Worm (Caenorhabditis elegans) whole organism, young adult: ENCODE measurements around the gene T13A10.64.
A peak's percentile ranks its signal among the peaks of the same experiment; 100 is the strongest.

Experiments
- B0336.3 ChIP-seq: fragments of 200-800 bp; sonication (Bioruptor generic); IDR thresholded peaks from 2 replicates; pipeline ENCODE4 v1.3.6; 2022; ENCODE audit warnings: missing genetic modification characterization, missing compliant biosample characterization
- F33H1.4 ChIP-seq: fragments of 200-800 bp; sonication (Bioruptor generic); IDR thresholded peaks from 2 replicates; pipeline ENCODE4 v1.3.6; 2022; ENCODE audit warnings: missing genetic modification reagents, missing genetic modification characterization, missing compliant biosample characterization
- F37B4.10 ChIP-seq: fragments of 200-800 bp; sonication (Bioruptor generic); IDR thresholded peaks from 2 replicates; pipeline ENCODE4 v1.3.6; 2022; ENCODE audit warnings: missing genetic modification characterization, missing compliant biosample characterization
- F55B11.4 ChIP-seq: sonication (generic microtip); optimal IDR thresholded peaks from 2 replicates; lab custom pipeline; 2016; ENCODE audit warnings: missing compliant biosample characterization, missing genetic modification characterization, borderline replicate concordance; ENCODE audit not compliant: insufficient read depth
- F57C9.4 ChIP-seq: sonication (generic microtip); optimal IDR thresholded peaks from 2 replicates; lab custom pipeline; 2017; ENCODE audit warnings: mild to moderate bottlenecking, missing genetic modification characterization, missing compliant biosample characterization
- T26A5.8 ChIP-seq: sonication (generic microtip); optimal IDR thresholded peaks from 2 replicates; lab custom pipeline; 2016; ENCODE audit warnings: missing genetic modification characterization, missing compliant biosample characterization
- Y53F4B.3 ChIP-seq: fragments of 200-800 bp; sonication (Bioruptor generic); IDR thresholded peaks from 2 replicates; pipeline ENCODE4 v1.3.6; 2022; ENCODE audit warnings: missing genetic modification reagents, missing genetic modification characterization, missing compliant biosample characterization
- Y67H2A.10 ChIP-seq: fragments of 200-800 bp; sonication (Bioruptor generic); conservative IDR thresholded peaks from 2 replicates; pipeline ENCODE4 v1.3.6; 2022; ENCODE audit warnings: missing genetic modification reagents, missing genetic modification characterization, missing compliant biosample characterization
- ZK185.1 ChIP-seq: sonication (generic microtip); optimal IDR thresholded peaks from 2 replicates; lab custom pipeline; 2016; ENCODE audit warnings: mild to moderate bottlenecking, missing genetic modification characterization, missing compliant biosample characterization; ENCODE audit not compliant: poor library complexity, severe bottlenecking
- ama-1 ChIP-seq, 3 experiments: fragments of 150-350 bp in 1 of 3; sonication (generic microtip) in 2 of 3; optimal IDR thresholded peaks; 2 replicates each; lab custom pipeline; 2014 to 2018; ENCODE audit warnings: missing biosample characterization in 2 of 3, missing genetic modification characterization in 2 of 3, missing genetic modification reagents in 2 of 3
- attf-5 ChIP-seq: fragments of 200-800 bp; sonication (Bioruptor generic); optimal IDR thresholded peaks from 2 replicates; lab custom pipeline; 2018; ENCODE audit warnings: mild to moderate bottlenecking, missing genetic modification characterization, missing compliant biosample characterization
- attf-6 ChIP-seq: fragments of 200-800 bp; sonication (Bioruptor generic); IDR thresholded peaks from 2 replicates; pipeline ENCODE4 v1.3.6; 2022; ENCODE audit warnings: missing genetic modification reagents, missing genetic modification characterization, missing compliant biosample characterization
- bed-1 ChIP-seq: fragments of 200-800 bp; sonication (Bioruptor generic); IDR thresholded peaks from 2 replicates; pipeline ENCODE4 v1.3.6; 2022; ENCODE audit warnings: missing genetic modification reagents, missing genetic modification characterization, missing compliant biosample characterization
- bed-2 ChIP-seq: fragments of 200-800 bp; sonication (Bioruptor generic); IDR thresholded peaks from 2 replicates; pipeline ENCODE4 v1.3.6; 2022; ENCODE audit warnings: missing genetic modification reagents, missing genetic modification characterization, missing compliant biosample characterization
- ccch-3 ChIP-seq: fragments of 200-800 bp; sonication (Bioruptor generic); optimal IDR thresholded peaks from 2 replicates; lab custom pipeline; 2018; ENCODE audit warnings: mild to moderate bottlenecking, missing genetic modification characterization, missing compliant biosample characterization
- ceh-40 ChIP-seq: fragments of 200-800 bp; sonication (Bioruptor generic); IDR thresholded peaks from 2 replicates; pipeline ENCODE4 v1.3.6; 2022; ENCODE audit warnings: missing genetic modification characterization, missing compliant biosample characterization
- chd-7 ChIP-seq: sonication (generic microtip); optimal IDR thresholded peaks from 2 replicates; lab custom pipeline; 2016; ENCODE audit warnings: mild to moderate bottlenecking, missing genetic modification characterization, moderate library complexity, missing compliant biosample characterization
- die-1 ChIP-seq: sonication (generic microtip); optimal IDR thresholded peaks from 2 replicates; lab custom pipeline; 2016; ENCODE audit warnings: missing genotype, mild to moderate bottlenecking, missing genetic modification characterization, missing compliant biosample characterization
- dox-1 ChIP-seq: fragments of 200-800 bp; sonication (Bioruptor generic); IDR thresholded peaks from 2 replicates; pipeline ENCODE4 v1.3.6; 2022; ENCODE audit warnings: missing genetic modification reagents, missing genetic modification characterization, missing compliant biosample characterization
- dpl-1 ChIP-seq: fragments of 150-350 bp; optimal IDR thresholded peaks from 2 replicates; lab custom pipeline; 2014; ENCODE audit warnings: missing biosample characterization, missing genetic modification reagents, missing genetic modification characterization
- efl-1 ChIP-seq: fragments of 150-350 bp; optimal IDR thresholded peaks from 2 replicates; lab custom pipeline; 2014; ENCODE audit warnings: missing biosample characterization, missing genetic modification reagents, missing genetic modification characterization
- ekl-4 ChIP-seq: fragments of 200-800 bp; sonication (Bioruptor generic); IDR thresholded peaks from 2 replicates; pipeline ENCODE4 v1.3.6; 2022; ENCODE audit warnings: missing genetic modification reagents, missing genetic modification characterization, missing compliant biosample characterization
- ets-4 ChIP-seq: fragments of 200-800 bp; sonication (Bioruptor generic); optimal IDR thresholded peaks from 2 replicates; lab custom pipeline; 2018; ENCODE audit warnings: mild to moderate bottlenecking, missing genetic modification characterization, missing compliant biosample characterization
- fkh-3 ChIP-seq: sonication (generic microtip); optimal IDR thresholded peaks from 2 replicates; lab custom pipeline; 2016; ENCODE audit warnings: mild to moderate bottlenecking, missing genetic modification characterization, missing compliant biosample characterization
- him-1 ChIP-seq: sonication (generic microtip); optimal IDR thresholded peaks from 2 replicates; lab custom pipeline; 2016; ENCODE audit warnings: missing genotype, missing genetic modification reagents, missing genetic modification characterization, missing compliant biosample characterization
- hmg-1.2 ChIP-seq: fragments of 200-800 bp; sonication (Bioruptor generic); IDR thresholded peaks from 2 replicates; pipeline ENCODE4 v1.3.6; 2022; ENCODE audit warnings: missing genetic modification reagents, missing genetic modification characterization, missing compliant biosample characterization
- lin-40 ChIP-seq: sonication (generic microtip); optimal IDR thresholded peaks from 2 replicates; lab custom pipeline; 2016; ENCODE audit warnings: missing genetic modification characterization, mild to moderate bottlenecking, missing compliant biosample characterization, missing genotype, missing genetic modification reagents
- lsl-1 ChIP-seq: fragments of 200-800 bp; sonication (Bioruptor generic); optimal IDR thresholded peaks from 2 replicates; lab custom pipeline; 2018; ENCODE audit warnings: mild to moderate bottlenecking, missing genetic modification characterization, moderate library complexity, missing compliant biosample characterization
- lsy-27 ChIP-seq: sonication (generic microtip); optimal IDR thresholded peaks from 2 replicates; lab custom pipeline; 2017; ENCODE audit warnings: missing genetic modification characterization, mild to moderate bottlenecking, missing compliant biosample characterization, antibody characterized with exemption, missing genotype, borderline replicate concordance; ENCODE audit not compliant: insufficient read depth
- madf-10 ChIP-seq: sonication (generic microtip); optimal IDR thresholded peaks from 2 replicates; lab custom pipeline; 2016; ENCODE audit warnings: mild to moderate bottlenecking, missing genetic modification characterization, missing compliant biosample characterization
- madf-6 ChIP-seq: fragments of 200-800 bp; sonication (Bioruptor generic); IDR thresholded peaks from 2 replicates; pipeline ENCODE4 v1.3.6; 2022; ENCODE audit warnings: missing genetic modification reagents, missing genetic modification characterization, missing compliant biosample characterization
- mxl-1 ChIP-seq: sonication (generic microtip); optimal IDR thresholded peaks from 2 replicates; lab custom pipeline; 2016; ENCODE audit warnings: missing genetic modification characterization, missing compliant biosample characterization
- nfya-1 ChIP-seq: sonication (generic microtip); optimal IDR thresholded peaks from 2 replicates; lab custom pipeline; 2017; ENCODE audit warnings: antibody characterized with exemption, missing compliant biosample characterization, missing genetic modification characterization, borderline replicate concordance; ENCODE audit not compliant: insufficient read depth
- nhr-179 ChIP-seq: sonication (generic microtip); optimal IDR thresholded peaks from 2 replicates; lab custom pipeline; 2016; ENCODE audit warnings: mild to moderate bottlenecking, missing genetic modification characterization, missing compliant biosample characterization
- nhr-80 ChIP-seq: sonication (generic microtip); optimal IDR thresholded peaks from 2 replicates; lab custom pipeline; 2016; ENCODE audit warnings: missing genetic modification characterization, missing compliant biosample characterization
- rpc-1 ChIP-seq, 2 experiments: fragments of 150-350 bp in 1 of 2; sonication (generic microtip) in 1 of 2; optimal IDR thresholded peaks; 2 replicates each; lab custom pipeline; 2014 to 2018; ENCODE audit warnings: missing biosample characterization in 1 of 2, missing genetic modification characterization in 1 of 2, missing genetic modification reagents in 1 of 2, missing genotype in 1 of 2
- snpc-1.1 ChIP-seq: sonication (generic microtip); optimal IDR thresholded peaks from 2 replicates; lab custom pipeline; 2017; ENCODE audit warnings: missing genetic modification characterization, mild to moderate bottlenecking, missing compliant biosample characterization, antibody characterized with exemption, moderate library complexity, missing genotype, missing genetic modification reagents; ENCODE audit not compliant: insufficient read depth
- snpc-3.4 ChIP-seq: sonication (generic microtip); optimal IDR thresholded peaks from 2 replicates; lab custom pipeline; 2017; ENCODE audit warnings: missing genetic modification characterization, mild to moderate bottlenecking, missing compliant biosample characterization, antibody characterized with exemption, moderate library complexity, missing genotype, missing genetic modification reagents
- zfh-2 ChIP-seq: fragments of 200-800 bp; sonication (Bioruptor generic); conservative IDR thresholded peaks from 2 replicates; pipeline ENCODE4 v1.3.6; 2022; ENCODE audit warnings: missing genetic modification reagents, missing genetic modification characterization, missing compliant biosample characterization
- ztf-26 ChIP-seq: sonication (generic microtip); optimal IDR thresholded peaks from 2 replicates; lab custom pipeline; 2017; ENCODE audit warnings: missing genetic modification characterization, missing compliant biosample characterization

The T13A10.64 gene

DNA sequence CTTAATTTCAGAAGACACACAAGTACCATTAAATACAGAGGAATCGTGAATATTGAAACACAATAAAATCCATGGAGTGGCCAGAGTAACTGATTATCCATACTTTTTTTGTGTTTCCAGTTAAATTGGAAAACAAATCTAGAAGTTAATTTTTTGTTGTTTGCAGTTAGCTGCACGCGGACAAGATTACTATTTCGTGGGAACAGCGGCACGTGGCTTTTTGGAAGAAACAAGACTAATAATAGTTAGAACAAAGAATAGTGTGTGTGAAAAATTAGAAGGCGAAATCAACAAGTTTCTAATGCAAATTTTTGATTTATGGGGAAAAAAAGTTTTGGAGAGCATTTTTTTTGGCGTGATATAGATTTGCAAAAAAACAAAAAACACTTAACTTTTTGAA lies 11.8 kb downstream of the T13A10.64 start, which contains the start of gene srv-29:
Gene srv-29 (minus strand): TSS at position 101 of the 400 bp plus-strand sequence.
- no peak for TF ChIP-seq Y67H2A.10 (GFP tag; lab: Robert Waterston, UW)
- TF ChIP-seq B0336.3 (GFP tag; lab: Robert Waterston, UW), result no peak
- no peak for TF ChIP-seq snpc-3.4 (tag; lab: Kevin White, UChicago)
- TF ChIP-seq die-1 (tag; lab: Kevin White, UChicago), result no peak
- no peak for TF ChIP-seq F37B4.10 (GFP tag; lab: Robert Waterston, UW)
- TF ChIP-seq F55B11.4 (tag; lab: Kevin White, UChicago), result no peak
- TF ChIP-seq ceh-40 (GFP tag; lab: Robert Waterston, UW), result no peak
- no peak for TF ChIP-seq mxl-1 (tag; lab: Kevin White, UChicago)
- no peak for TF ChIP-seq F57C9.4 (tag; lab: Kevin White, UChicago)
- no peak for TF ChIP-seq ccch-3
- TF ChIP-seq lin-40, result no peak
- TF ChIP-seq F33H1.4 (GFP tag; lab: Robert Waterston, UW), result no peak
- no peak for TF ChIP-seq nhr-179 (tag; lab: Kevin White, UChicago)
- TF ChIP-seq nfya-1 (tag; lab: Kevin White, UChicago), result no peak
- no peak for TF ChIP-seq attf-6 (GFP tag; lab: Robert Waterston, UW)
- no peak for TF ChIP-seq him-1 (tag; lab: Kevin White, UChicago)
- no peak for TF ChIP-seq bed-2 (GFP tag; lab: Robert Waterston, UW)

DNA sequence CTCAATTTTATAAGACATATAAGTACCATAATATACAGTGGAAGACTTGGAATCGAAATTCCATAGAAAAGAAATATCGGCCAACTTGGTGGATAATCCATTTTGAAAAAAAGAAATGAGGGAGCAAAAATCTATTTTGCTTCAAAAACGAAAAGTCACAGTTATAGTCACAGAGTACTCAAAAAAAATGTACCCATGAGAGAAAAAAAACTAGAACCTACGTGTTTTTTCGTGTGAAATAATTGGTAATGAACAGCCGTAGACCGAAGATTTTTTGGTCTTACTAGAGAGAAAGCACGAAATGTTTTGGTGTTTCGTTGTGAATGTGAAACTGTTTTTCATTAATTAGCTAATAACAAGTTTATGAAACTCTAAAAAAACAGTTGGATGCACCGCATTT lies 14.6 kb downstream of the T13A10.64 start, which contains the start of gene srv-30:
Gene srv-30 (minus strand): TSS at position 101 of the 400 bp plus-strand sequence.
- TF ChIP-seq bed-1 (GFP tag; lab: Robert Waterston, UW) (no peak), efl-1 (no peak), madf-6 (GFP tag; lab: Robert Waterston, UW) (no peak), fkh-3 (tag; lab: Kevin White, UChicago) (no peak)

DNA sequence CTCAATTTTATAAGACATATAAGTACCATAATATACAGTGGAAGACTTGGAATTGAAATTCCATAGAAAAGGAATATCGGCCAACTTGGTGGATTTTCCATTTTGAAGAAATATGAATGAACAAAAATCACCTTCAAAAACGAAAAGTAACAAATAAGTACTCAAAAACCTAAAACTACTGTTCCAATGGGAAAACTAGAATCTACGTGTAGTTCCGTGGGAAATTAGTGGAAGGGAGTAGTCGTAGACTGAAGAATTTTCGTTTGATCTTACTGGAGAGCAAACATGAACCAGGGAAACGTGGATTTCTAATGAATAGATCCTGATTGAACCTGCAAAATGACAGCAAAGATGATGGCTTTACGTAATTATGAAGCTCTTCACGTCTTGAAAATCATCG lies 17.2 kb downstream of the T13A10.64 start, which contains the start of gene srv-31:
Gene srv-31 (minus strand): TSS at position 101 of the 400 bp plus-strand sequence.
- no peak for TF ChIP-seq madf-10 (tag; lab: Kevin White, UChicago)

DNA sequence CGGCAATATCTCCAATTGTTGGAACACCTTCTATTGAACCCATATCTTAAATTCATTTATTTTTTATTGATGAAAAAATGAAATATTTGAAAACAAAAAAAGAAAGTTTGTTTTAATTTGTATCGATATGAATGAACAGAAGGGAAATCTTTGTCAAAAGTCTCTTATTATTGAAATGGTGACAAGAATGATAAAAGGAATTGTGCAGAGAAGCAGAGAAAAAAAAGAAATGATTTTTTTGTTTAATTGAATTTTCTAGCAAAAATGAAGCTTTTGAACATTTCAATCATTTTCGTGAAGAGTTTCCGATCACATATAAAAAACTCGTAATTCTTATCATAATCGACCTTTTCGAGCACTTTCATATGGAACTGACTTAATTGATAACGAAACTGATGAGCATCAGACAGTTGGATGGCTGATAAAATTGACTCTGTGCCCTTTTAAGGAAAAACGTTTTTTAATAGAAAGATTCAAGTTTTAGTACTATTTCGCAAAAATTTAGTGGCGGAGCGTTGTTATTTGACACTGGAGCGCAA lies 21.0 kb downstream of the T13A10.64 start, which contains the start of the genes aat-4 and T13A10.1:
Gene aat-4 (minus strand): TSS at position 51 of the 539 bp plus-strand sequence.
Gene T13A10.1 (plus strand): TSS at position 411 of the 539 bp plus-strand sequence.
- TF ChIP-seq nhr-80 (tag; lab: Kevin White, UChicago), result peak; percentile 89
- TF ChIP-seq ztf-26 (tag; lab: Kevin White, UChicago), result no peak

DNA sequence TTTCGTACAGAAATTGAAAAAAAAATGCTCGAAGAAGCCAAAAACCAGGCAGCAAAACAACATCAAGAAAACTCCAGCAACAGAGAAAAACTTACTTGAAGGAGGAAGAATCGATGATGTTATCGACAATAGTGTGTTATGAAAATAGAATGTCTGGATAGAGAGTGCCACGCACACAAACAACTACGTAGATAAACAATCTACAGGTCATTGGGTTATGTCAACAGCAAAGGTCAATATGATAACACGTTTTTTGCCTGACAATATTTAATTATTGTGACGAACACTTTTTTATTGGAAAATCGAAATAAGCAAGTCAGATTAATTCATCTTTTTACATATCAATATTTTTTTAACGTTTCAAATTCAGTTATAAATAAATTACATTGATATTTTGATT lies 24.7 kb downstream of the T13A10.64 start, which contains the start of gene sams-5:
Gene sams-5 (minus strand): TSS at position 131 of the 400 bp plus-strand sequence.
- TF ChIP-seq chd-7, result no peak
- TF ChIP-seq T26A5.8 (tag; lab: Kevin White, UChicago), result no peak
- TF ChIP-seq B0336.3 (GFP tag; lab: Robert Waterston, UW), result no peak
- TF ChIP-seq rpc-1 (optimal IDR thresholded peaks at IDR 0.05; lab: Kevin White, UChicago), result no peak
- no peak for TF ChIP-seq rpc-1 (tag; optimal IDR thresholded peaks at IDR 0.05; lab: Kevin White, UChicago)
- no peak for TF ChIP-seq ama-1 (optimal IDR thresholded peaks at IDR 0.05; lab: Kevin White, UChicago)
- TF ChIP-seq ama-1 (GFP tag; optimal IDR thresholded peaks at IDR 0.05; lab: Kevin White, UChicago), result no peak
- no peak for TF ChIP-seq lsy-27 (tag; lab: Kevin White, UChicago)
- TF ChIP-seq ets-4 (GFP tag; lab: Kevin White, UChicago), result no peak
- TF ChIP-seq F55B11.4 (tag; lab: Kevin White, UChicago), result no peak
- TF ChIP-seq mxl-1 (tag; lab: Kevin White, UChicago), result no peak
- TF ChIP-seq Y53F4B.3 (GFP tag; lab: Robert Waterston, UW), result no peak
- TF ChIP-seq ekl-4 (GFP tag; lab: Robert Waterston, UW), result no peak
- no peak for TF ChIP-seq lsl-1 (GFP tag; lab: Kevin White, UChicago)
- no peak for TF ChIP-seq zfh-2
- TF ChIP-seq dox-1 (GFP tag; lab: Robert Waterston, UW), result no peak
- no peak for TF ChIP-seq hmg-1.2
- no peak for TF ChIP-seq snpc-1.1
- no peak for TF ChIP-seq dpl-1 (GFP tag; lab: Kevin White, UChicago)
- TF ChIP-seq attf-5 (GFP tag; lab: Kevin White, UChicago), result no peak
- no peak for TF ChIP-seq ZK185.1 (tag; lab: Kevin White, UChicago)
